Worm (Caenorhabditis elegans) whole organism, L3 larva: ENCODE data around the gene sru-45.

Experiments
- R02D3.7 ChIP-seq: fragments of 150-350 bp; optimal IDR thresholded peaks from 2 replicates; lab custom pipeline; 2014; ENCODE audit warnings: missing biosample characterization, missing genetic modification characterization
- ZK546.5 ChIP-seq: sonication (generic microtip); optimal IDR thresholded peaks from 2 replicates; lab custom pipeline; 2017; ENCODE audit warnings: missing biosample characterization, missing genetic modification characterization
- ama-1 ChIP-seq: fragments of 150-350 bp; optimal IDR thresholded peaks from 2 replicates; lab custom pipeline; 2018
- ceh-16 ChIP-seq: sonication (generic microtip); optimal IDR thresholded peaks from 2 replicates; lab custom pipeline; 2017; ENCODE audit warnings: missing biosample characterization, missing genetic modification characterization
- ceh-28 ChIP-seq: fragments of 150-350 bp; optimal IDR thresholded peaks from 2 replicates; lab custom pipeline; 2014; ENCODE audit warnings: missing biosample characterization, missing genetic modification reagents, missing genetic modification characterization
- daf-12 ChIP-seq: fragments of 150-350 bp; optimal IDR thresholded peaks from 2 replicates; lab custom pipeline; 2014; ENCODE audit warnings: missing biosample characterization, missing genetic modification reagents, missing genetic modification characterization
- egl-27 ChIP-seq: sonication (generic microtip); optimal IDR thresholded peaks from 4 replicates; lab custom pipeline; 2017; ENCODE audit warnings: missing biosample characterization, missing genetic modification reagents, missing genetic modification characterization
- egl-5 ChIP-seq: fragments of 150-350 bp; optimal IDR thresholded peaks from 2 replicates; lab custom pipeline; 2017; ENCODE audit warnings: missing biosample characterization, missing genetic modification reagents, missing genetic modification characterization, inconsistent platforms
- elt-1 ChIP-seq: fragments of 150-350 bp; optimal IDR thresholded peaks from 2 replicates; lab custom pipeline; 2014; ENCODE audit warnings: missing biosample characterization, missing genetic modification characterization
- elt-2 ChIP-seq: sonication (generic microtip); optimal IDR thresholded peaks from 2 replicates; lab custom pipeline; 2016; ENCODE audit warnings: missing genetic modification reagents, mild to moderate bottlenecking, missing genetic modification characterization, missing compliant biosample characterization
- elt-3 ChIP-seq, 3 experiments: fragments of 150-350 bp in 1 of 3; sonication (generic microtip) in 2 of 3; optimal IDR thresholded peaks; 2 replicates in 2 of 3; 4 replicates in 1 of 3; lab custom pipeline; 2014 to 2017; ENCODE audit warnings: missing biosample characterization in 3 of 3, missing genetic modification characterization in 3 of 3
- fkh-10 ChIP-seq: sonication (generic microtip); optimal IDR thresholded peaks from 2 replicates; lab custom pipeline; 2017; ENCODE audit warnings: missing biosample characterization, missing genetic modification reagents, missing genetic modification characterization
- fkh-2 ChIP-seq: fragments of 150-350 bp; optimal IDR thresholded peaks from 2 replicates; lab custom pipeline; 2014; ENCODE audit warnings: missing biosample characterization, missing genetic modification reagents, missing genetic modification characterization
- fos-1 ChIP-seq: fragments of 150-350 bp; optimal IDR thresholded peaks from 2 replicates; lab custom pipeline; 2014; ENCODE audit warnings: missing biosample characterization, missing genetic modification characterization
- lin-15B ChIP-seq: fragments of 150-350 bp; optimal IDR thresholded peaks from 2 replicates; lab custom pipeline; 2014; ENCODE audit warnings: missing biosample characterization, missing genetic modification characterization
- lin-39 ChIP-seq: fragments of 150-350 bp; optimal IDR thresholded peaks from 2 replicates; lab custom pipeline; 2018; ENCODE audit warnings: missing biosample characterization, missing genetic modification reagents, missing genetic modification characterization
- lsy-12 ChIP-seq: sonication (generic microtip); optimal IDR thresholded peaks from 2 replicates; lab custom pipeline; 2016; ENCODE audit warnings: mild to moderate bottlenecking, missing genetic modification characterization, missing compliant biosample characterization
- mdl-1 ChIP-seq: fragments of 150-350 bp; optimal IDR thresholded peaks from 2 replicates; lab custom pipeline; 2014; ENCODE audit warnings: missing biosample characterization, missing genetic modification characterization
- mml-1 ChIP-seq: fragments of 150-350 bp; sonication (generic microtip); optimal IDR thresholded peaks from 3 replicates; lab custom pipeline; 2014; ENCODE audit warnings: missing biosample characterization, missing genetic modification characterization
- nfya-1 ChIP-seq: sonication (generic microtip); optimal IDR thresholded peaks from 2 replicates; lab custom pipeline; 2017; ENCODE audit warnings: missing genetic modification characterization, mild to moderate bottlenecking, missing compliant biosample characterization, antibody characterized with exemption, moderate library complexity; ENCODE audit not compliant: insufficient read depth
- nhr-11 ChIP-seq: fragments of 150-350 bp; optimal IDR thresholded peaks from 2 replicates; lab custom pipeline; 2014; ENCODE audit warnings: missing biosample characterization, missing genetic modification characterization
- nhr-12 ChIP-seq: fragments of 150-350 bp; optimal IDR thresholded peaks from 2 replicates; lab custom pipeline; 2014; ENCODE audit warnings: missing biosample characterization, missing genetic modification characterization
- nhr-237 ChIP-seq: fragments of 150-350 bp; optimal IDR thresholded peaks from 2 replicates; lab custom pipeline; 2014; ENCODE audit warnings: missing biosample characterization, missing genetic modification characterization
- nhr-28 ChIP-seq: fragments of 150-350 bp; optimal IDR thresholded peaks from 2 replicates; lab custom pipeline; 2014; ENCODE audit warnings: missing biosample characterization, missing genetic modification characterization
- nhr-43 ChIP-seq: sonication (generic microtip); optimal IDR thresholded peaks from 2 replicates; lab custom pipeline; 2016; ENCODE audit warnings: mild to moderate bottlenecking, missing genetic modification characterization, missing compliant biosample characterization; ENCODE audit not compliant: poor library complexity, severe bottlenecking
- nhr-67 ChIP-seq: fragments of 150-350 bp; optimal IDR thresholded peaks from 2 replicates; lab custom pipeline; 2014; ENCODE audit warnings: missing biosample characterization, missing genetic modification characterization
- nhr-76 ChIP-seq: fragments of 150-350 bp; sonication (generic microtip); optimal IDR thresholded peaks from 5 replicates; lab custom pipeline; 2014; ENCODE audit warnings: missing biosample characterization, missing genetic modification characterization
- nhr-77 ChIP-seq: fragments of 150-350 bp; optimal IDR thresholded peaks from 2 replicates; lab custom pipeline; 2014; ENCODE audit warnings: missing biosample characterization, missing genetic modification characterization
- pha-4 ChIP-seq: fragments of 150-350 bp; optimal IDR thresholded peaks from 2 replicates; lab custom pipeline; 2014; ENCODE audit warnings: missing biosample characterization, missing genetic modification reagents, missing genetic modification characterization
- pqm-1 ChIP-seq: fragments of 150-350 bp; optimal IDR thresholded peaks from 2 replicates; lab custom pipeline; 2017; ENCODE audit warnings: missing biosample characterization, missing genetic modification characterization, inconsistent platforms
- sea-2 ChIP-seq: fragments of 150-350 bp; sonication (generic microtip); optimal IDR thresholded peaks from 4 replicates; lab custom pipeline; 2014; ENCODE audit warnings: missing biosample characterization, missing genetic modification reagents, missing genetic modification characterization
- tbx-2 ChIP-seq: sonication (generic microtip); optimal IDR thresholded peaks from 2 replicates; lab custom pipeline; 2016; ENCODE audit warnings: mild to moderate bottlenecking, missing genetic modification characterization, missing compliant biosample characterization
- unc-39 ChIP-seq: sonication (generic microtip); optimal IDR thresholded peaks from 4 replicates; lab custom pipeline; 2017; ENCODE audit warnings: missing biosample characterization, missing genetic modification characterization
- zag-1 ChIP-seq: fragments of 150-350 bp; optimal IDR thresholded peaks from 2 replicates; lab custom pipeline; 2014; ENCODE audit warnings: missing biosample characterization, missing genetic modification characterization
- ztf-11 ChIP-seq: fragments of 150-350 bp; optimal IDR thresholded peaks from 2 replicates; lab custom pipeline; 2014; ENCODE audit warnings: missing biosample characterization, missing genetic modification characterization
- ztf-4 ChIP-seq: fragments of 150-350 bp; optimal IDR thresholded peaks from 2 replicates; lab custom pipeline; 2014; ENCODE audit warnings: missing biosample characterization, missing genetic modification characterization

sru-45 gene

ce11 chrV:16540657-16541056 lies 25.1 kb upstream of the sru-45 start:
- TF ChIP-seq nfya-1 (tag; lab: Kevin White, UChicago) (peak; percentile 83), elt-2 (tag; lab: Kevin White, UChicago) (no peak)

DNA sequence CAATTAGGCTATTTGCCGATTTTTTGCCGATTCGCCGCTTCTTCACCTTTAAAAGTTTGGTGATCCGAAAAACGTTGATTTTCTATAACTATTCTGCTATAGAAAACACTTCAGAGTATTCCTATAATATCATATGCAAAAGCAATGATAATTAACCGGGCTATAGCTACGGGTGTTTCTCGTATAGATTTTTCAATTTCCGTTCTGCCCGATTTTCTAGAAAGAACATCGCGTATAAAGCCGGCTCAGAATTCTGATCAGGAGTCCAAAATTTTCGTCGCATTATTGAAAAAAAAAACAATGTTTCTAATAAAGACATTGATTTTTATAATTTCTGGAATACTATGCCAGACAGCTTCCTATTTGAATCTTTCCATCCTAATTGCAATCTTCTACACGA lies 15.1 kb upstream of the sru-45 start, which contains the start of gene srbc-65:
TSS of gene srbc-65 (plus strand) at position 301 of the 400 bp plus-strand sequence.
- TF ChIP-seq fos-1 (tag; lab: Kevin White, UChicago) (no peak), lin-15B (tag; lab: Kevin White, UChicago) (no peak), unc-39 (no peak), daf-12 (tag; lab: Kevin White, UChicago) (no peak), zag-1 (tag; lab: Kevin White, UChicago) (no peak), nhr-12 (no peak), pha-4 (no peak), mdl-1 (no peak), ZK546.5 (tag; lab: Kevin White, UChicago) (no peak), nhr-28 (no peak), elt-1 (no peak), pqm-1 (tag; lab: Kevin White, UChicago) (no peak), nhr-43 (tag; lab: Kevin White, UChicago) (no peak), nfya-1 (tag; lab: Kevin White, UChicago) (no peak)
- TF ChIP-seq, all 47 proteins: peak for 0

DNA sequence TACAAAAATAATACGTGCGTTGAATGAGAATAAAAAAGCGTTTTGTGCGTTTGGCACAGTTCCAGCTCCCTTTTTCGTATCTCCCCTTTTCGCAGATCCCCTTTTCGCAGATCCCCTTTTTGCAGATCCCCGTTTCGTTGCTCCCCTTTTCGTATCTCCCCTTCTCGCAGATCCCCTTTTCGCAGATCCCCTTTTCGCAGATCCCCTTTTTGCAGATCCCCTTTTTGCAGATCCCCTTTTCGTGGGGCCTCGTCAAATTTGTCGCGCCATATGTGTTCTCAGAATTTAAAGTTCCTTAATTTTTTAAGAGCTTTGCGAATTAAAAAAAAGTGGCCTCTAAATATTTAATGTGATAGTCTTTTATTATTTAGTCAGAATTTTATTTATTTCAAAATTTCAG lies 12.8 kb upstream of the sru-45 start, which contains the start of gene Y32B12B.4:
TSS of gene Y32B12B.4 (plus strand) at position 399 of the 400 bp plus-strand sequence.
- TF ChIP-seq sea-2 (no peak), elt-2 (tag; lab: Kevin White, UChicago) (no peak), nhr-77 (tag; lab: Kevin White, UChicago) (no peak), ceh-28 (no peak), lsy-12 (no peak), fkh-10 (no peak), daf-12 (tag; lab: Kevin White, UChicago) (no peak), unc-39 (no peak), egl-5 (tag; lab: Kevin White, UChicago) (no peak), pha-4 (no peak), ztf-11 (tag; lab: Kevin White, UChicago) (no peak), elt-1 (no peak), lin-39 (tag; lab: Kevin White, UChicago) (no peak), nhr-237 (tag; lab: Kevin White, UChicago) (no peak), lin-15B (tag; lab: Kevin White, UChicago) (no peak), fos-1 (tag; lab: Kevin White, UChicago) (no peak), nhr-11 (tag; lab: Kevin White, UChicago) (no peak)

DNA sequence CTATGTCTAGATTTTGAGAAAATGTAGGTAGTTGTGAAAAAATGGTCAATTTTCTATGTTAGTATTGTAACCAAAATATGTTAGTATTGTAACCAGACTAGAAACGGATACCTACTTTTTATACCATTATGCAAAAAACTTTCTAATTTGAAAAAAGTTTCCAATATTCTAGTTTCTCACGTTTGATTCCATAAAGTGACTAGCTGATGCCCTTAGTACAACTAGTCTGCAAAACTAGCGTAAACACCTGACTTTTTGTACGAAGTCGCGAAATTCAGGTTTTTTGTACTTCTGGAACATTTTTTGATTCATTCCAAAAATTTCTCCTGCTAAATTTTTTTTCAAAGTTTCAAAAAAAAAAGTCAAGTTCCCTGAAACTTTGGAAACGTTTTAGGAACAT lies 2.3 kb downstream of the sru-45 start:
- TF ChIP-seq egl-27 (tag; lab: Kevin White, UChicago) (no peak), ztf-4 (tag; lab: Kevin White, UChicago) (no peak), lsy-12 (no peak), zag-1 (tag; lab: Kevin White, UChicago) (no peak)

ce11 chrV:16570697-16571096 lies 5.0 kb downstream of the sru-45 start, which contains the start of gene nhr-233:
Gene nhr-233, minus strand, starts transcription at chrV:16570797.
- no peak for TF ChIP-seq nhr-76 (tag; lab: Kevin White, UChicago)
- TF ChIP-seq elt-3 (tag; optimal IDR thresholded peaks at IDR 0.05; lab: Kevin White, UChicago), result no peak
- no peak for TF ChIP-seq tbx-2
- TF ChIP-seq fkh-2 (tag; lab: Kevin White, UChicago), result no peak
- TF ChIP-seq pha-4, result no peak
- TF ChIP-seq nhr-12, result no peak

DNA sequence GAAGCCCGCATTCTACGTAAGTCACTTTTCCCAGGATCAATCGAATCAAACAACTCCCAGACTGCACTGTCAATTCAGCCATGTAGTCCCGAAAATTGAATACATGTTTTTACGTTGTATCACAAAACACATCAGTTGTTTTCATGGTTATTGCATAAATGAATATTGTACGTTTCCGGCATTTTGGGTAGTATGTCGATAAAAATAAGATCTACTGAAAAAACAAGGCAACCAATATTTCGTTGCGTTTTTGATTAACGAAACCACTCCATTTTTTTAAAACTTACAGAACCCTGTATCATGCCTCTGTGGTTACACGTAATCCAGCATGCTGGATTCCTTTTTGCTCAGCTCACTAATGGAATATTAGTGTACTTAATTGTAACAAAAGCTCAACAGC lies 7.4 kb downstream of the sru-45 start, which contains the start of gene str-149:
TSS of gene str-149 (plus strand) at position 301 of the 400 bp plus-strand sequence.
- no peak for TF ChIP-seq fkh-10
- no peak for TF ChIP-seq nhr-77 (tag; lab: Kevin White, UChicago)
- TF ChIP-seq fos-1 (tag; lab: Kevin White, UChicago), result no peak
- TF ChIP-seq elt-1, result no peak
- TF ChIP-seq ama-1 (lab: Kevin White, UChicago), result no peak
- no peak for TF ChIP-seq ztf-4 (tag; lab: Kevin White, UChicago)
- no peak for TF ChIP-seq mml-1 (tag; lab: Kevin White, UChicago)
- no peak for TF ChIP-seq lin-39 (tag; lab: Kevin White, UChicago)
- TF ChIP-seq ceh-16 (tag; lab: Kevin White, UChicago), result no peak
- TF ChIP-seq elt-3 (tag; optimal IDR thresholded peaks at IDR 0.05; lab: Kevin White, UChicago), result no peak
- no peak for TF ChIP-seq nhr-67 (tag; lab: Kevin White, UChicago)
- TF ChIP-seq egl-5 (tag; lab: Kevin White, UChicago), result no peak
- no peak for TF ChIP-seq lin-15B (tag; lab: Kevin White, UChicago)
- no peak for TF ChIP-seq daf-12 (tag; lab: Kevin White, UChicago)
- no peak for TF ChIP-seq elt-2 (tag; lab: Kevin White, UChicago)
- TF ChIP-seq R02D3.7 (tag; lab: Kevin White, UChicago), result no peak
- no peak for TF ChIP-seq ztf-11 (tag; lab: Kevin White, UChicago)
- no peak for TF ChIP-seq nhr-237 (tag; lab: Kevin White, UChicago)
- no peak for TF ChIP-seq ZK546.5 (tag; lab: Kevin White, UChicago)
- TF ChIP-seq, all 47 proteins: peak for 0
